Fruit fly (Drosophila melanogaster): ENCODE measurements around the gene CG43155.

dm6 chrX:11511299-11511698 is 51.7 kb downstream of the CG43155 start:
- TF ChIP-seq Dad (GFP tag; optimal IDR thresholded peaks at IDR 0.05), result no peak
- no peak for TF ChIP-seq CG43689 (GFP tag; IDR thresholded peaks at IDR 0.05)
- TF ChIP-seq CG10321 (GFP tag; IDR thresholded peaks at IDR 0.05), result no peak
- no peak for TF ChIP-seq CG13123 (GFP tag; optimal IDR thresholded peaks at IDR 0.05)
- TF ChIP-seq sc (optimal IDR thresholded peaks at IDR 0.05), result no peak
- TF ChIP-seq sc (GFP tag; optimal IDR thresholded peaks at IDR 0.05), result no peak
- no peak for TF ChIP-seq sim (GFP tag; IDR thresholded peaks at IDR 0.05)
- TF ChIP-seq Deaf1 (tag; optimal IDR thresholded peaks at IDR 0.05), result no peak
- TF ChIP-seq D19A (tag; optimal IDR thresholded peaks at IDR 0.05), result no peak
- TF ChIP-seq CG11247 (GFP tag; IDR thresholded peaks at IDR 0.05), result no peak
